Fruit fly (Drosophila melanogaster): ENCODE data around the gene CG7990.

Gene CG7990

DNA sequence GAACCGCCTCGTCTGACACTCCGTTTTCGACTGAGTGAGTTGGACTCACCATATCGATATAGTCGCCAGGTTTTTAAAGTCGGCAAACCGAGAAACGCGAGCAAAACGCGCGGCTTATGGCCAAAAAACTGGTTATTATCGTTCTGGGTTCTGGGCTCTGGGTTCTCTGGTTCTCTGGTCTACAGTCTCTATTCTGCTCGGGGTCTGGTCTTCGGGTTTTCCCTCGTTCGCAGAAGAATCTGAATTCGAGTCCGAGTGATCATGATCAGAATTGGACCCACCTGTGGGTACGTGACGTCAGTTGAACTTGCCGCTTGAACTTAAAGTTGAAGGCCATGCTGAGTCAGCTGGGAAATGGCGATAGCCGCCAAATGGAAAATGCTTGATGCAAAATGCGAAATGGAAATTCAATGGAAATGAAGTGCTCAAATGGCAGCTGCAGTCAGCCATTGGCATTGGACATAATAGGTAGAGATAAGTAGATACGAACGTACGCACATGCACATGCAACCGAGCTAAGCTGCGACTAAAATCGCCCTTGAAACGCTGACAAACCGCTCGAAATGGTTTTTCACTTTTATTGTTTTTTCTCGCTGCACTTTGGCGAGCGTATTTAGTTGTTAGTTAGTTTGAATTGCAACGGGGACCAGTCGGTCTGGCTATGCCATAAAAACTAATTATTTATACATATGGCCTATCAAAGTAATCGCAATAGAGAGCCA lies 26.8 kb downstream of the CG7990 start, which contains the start of gene CG33939:
Gene CG33939, minus strand, starts transcription at position 51 of the 722 bp plus-strand sequence.
- TF ChIP-seq Vsx2 (GFP tag; optimal IDR thresholded peaks at IDR 0.05; ENCODE audit: partially characterized antibody) (no peak), lola (GFP tag; optimal IDR thresholded peaks at IDR 0.05) (no peak), usp (GFP tag; optimal IDR thresholded peaks at IDR 0.05) (no peak), foxo (GFP tag; optimal IDR thresholded peaks at IDR 0.05) (no peak), HLH106 (tag; optimal IDR thresholded peaks at IDR 0.05) (no peak), Hnf4 (GFP tag; optimal IDR thresholded peaks at IDR 0.05) (no peak), sage (GFP tag; optimal IDR thresholded peaks at IDR 0.05) (no peak), CG9705 (GFP tag; optimal IDR thresholded peaks at IDR 0.05) (no peak), rgr (GFP tag; optimal IDR thresholded peaks at IDR 0.05) (no peak), OdsH (GFP tag; optimal IDR thresholded peaks at IDR 0.05) (no peak), fru (GFP tag; optimal IDR thresholded peaks at IDR 0.05) (no peak), dsf (GFP tag; optimal IDR thresholded peaks at IDR 0.05; ENCODE audit: borderline replicate concordance) (no peak), Dfd (GFP tag; optimal IDR thresholded peaks at IDR 0.05) (no peak), Rel (GFP tag; optimal IDR thresholded peaks at IDR 0.05) (no peak), Rel (tag; optimal IDR thresholded peaks at IDR 0.05) (peak; percentile 31), Myc (optimal IDR thresholded peaks at IDR 0.05) (peak; percentile 77), jim (GFP tag; optimal IDR thresholded peaks at IDR 0.05) (no peak)

DNA sequence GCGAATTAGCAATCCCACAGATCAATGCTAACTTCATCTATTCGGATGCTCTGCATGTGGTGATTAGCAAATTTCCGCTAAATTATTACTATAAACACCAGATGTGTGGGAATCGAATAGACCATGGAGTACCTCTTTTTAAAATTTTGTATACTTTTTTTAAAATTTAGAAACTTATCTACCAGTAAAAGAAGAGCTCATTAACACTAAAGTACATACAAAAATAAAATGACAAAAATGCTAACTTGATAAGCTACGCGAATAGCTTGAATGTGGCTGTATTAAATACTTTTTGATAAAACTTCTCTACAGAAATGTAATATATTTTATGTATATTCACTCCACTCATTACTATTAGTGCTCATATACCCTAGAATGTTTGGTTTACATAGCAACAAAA lies 27.7 kb downstream of the CG7990 start:
- TF ChIP-seq br (GFP tag; optimal IDR thresholded peaks at IDR 0.05) = no peak
- no peak for TF ChIP-seq Jra (GFP tag; optimal IDR thresholded peaks at IDR 0.05)
- no peak for TF ChIP-seq Vsx2 (GFP tag; optimal IDR thresholded peaks at IDR 0.05; ENCODE audit: partially characterized antibody)
- no peak for TF ChIP-seq dsf (GFP tag; optimal IDR thresholded peaks at IDR 0.05; ENCODE audit: borderline replicate concordance)
- no peak for TF ChIP-seq CG9705 (GFP tag; optimal IDR thresholded peaks at IDR 0.05)
- no peak for TF ChIP-seq Dif (GFP tag; optimal IDR thresholded peaks at IDR 0.05; ENCODE audit: partially characterized antibody)
- TF ChIP-seq Hnf4 (GFP tag; optimal IDR thresholded peaks at IDR 0.05) = no peak
- no peak for TF ChIP-seq Hr83 (GFP tag; optimal IDR thresholded peaks at IDR 0.05; ENCODE audit: poor library complexity, severe bottlenecking)
- no peak for TF ChIP-seq ey (GFP tag; optimal IDR thresholded peaks at IDR 0.05)
- no peak for TF ChIP-seq brk (GFP tag; optimal IDR thresholded peaks at IDR 0.05)
- no peak for TF ChIP-seq HLH106 (tag; optimal IDR thresholded peaks at IDR 0.05)
- TF ChIP-seq h (GFP tag; optimal IDR thresholded peaks at IDR 0.05) = no peak
- TF ChIP-seq dmrt93B (GFP tag; optimal IDR thresholded peaks at IDR 0.05) = no peak

DNA sequence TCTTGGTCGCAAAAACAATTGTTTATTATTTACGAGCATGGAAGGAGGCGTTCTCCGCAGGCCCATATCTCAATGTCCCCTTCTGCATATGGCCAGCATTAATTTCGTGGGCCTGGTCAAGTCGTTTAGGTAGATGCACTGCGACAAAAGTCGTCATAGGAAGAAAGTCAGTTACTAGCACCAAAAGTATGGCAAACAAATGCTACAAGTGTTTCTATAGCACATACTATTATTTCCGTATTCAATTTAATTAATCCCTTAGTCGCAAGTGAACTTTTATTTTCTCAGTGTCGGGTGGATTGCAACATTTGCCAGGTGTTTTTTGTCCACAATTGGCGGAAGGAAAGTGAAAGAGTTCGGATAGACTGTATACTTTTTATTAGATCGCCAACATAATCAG lies 28.8 kb downstream of the CG7990 start:
- TF ChIP-seq Vsx2 (GFP tag; optimal IDR thresholded peaks at IDR 0.05; ENCODE audit: partially characterized antibody) = no peak
- TF ChIP-seq Mio (GFP tag; optimal IDR thresholded peaks at IDR 0.05) = no peak
- TF ChIP-seq br (GFP tag; optimal IDR thresholded peaks at IDR 0.05) = no peak
- no peak for TF ChIP-seq fru (GFP tag; optimal IDR thresholded peaks at IDR 0.05)
- TF ChIP-seq ey (GFP tag; optimal IDR thresholded peaks at IDR 0.05) = peak; percentile 9
- TF ChIP-seq foxo (GFP tag; optimal IDR thresholded peaks at IDR 0.05) = peak in 1 of 2 experiments; percentile 4
- no peak for TF ChIP-seq Dfd (GFP tag; optimal IDR thresholded peaks at IDR 0.05)

DNA sequence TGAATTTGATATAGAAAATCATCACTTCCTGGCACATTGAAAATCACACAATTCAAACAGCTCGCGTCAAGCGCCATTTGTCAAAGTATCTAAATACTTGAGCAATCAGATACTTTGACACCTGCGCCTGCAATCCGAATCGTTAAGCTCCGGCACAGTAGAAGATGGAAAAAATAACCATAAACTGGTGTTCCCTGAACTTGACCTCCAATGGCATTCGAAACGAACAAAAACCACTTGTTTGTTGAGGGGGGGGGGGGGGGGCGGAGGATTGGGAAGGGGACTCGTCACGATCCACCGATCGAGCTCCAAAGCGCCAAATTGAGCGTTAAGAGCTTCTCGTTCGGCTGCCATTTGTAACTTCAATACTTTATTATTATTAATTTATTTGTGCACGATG lies 29.9 kb downstream of the CG7990 start:
- TF ChIP-seq br (GFP tag; optimal IDR thresholded peaks at IDR 0.05) = no peak
- TF ChIP-seq CG32264 (GFP tag; optimal IDR thresholded peaks at IDR 0.05) = no peak
- TF ChIP-seq sv (GFP tag; optimal IDR thresholded peaks at IDR 0.05) = no peak
- no peak for TF ChIP-seq Mio (GFP tag; optimal IDR thresholded peaks at IDR 0.05)
- TF ChIP-seq rgr (GFP tag; optimal IDR thresholded peaks at IDR 0.05) = no peak
- no peak for TF ChIP-seq ey (GFP tag; optimal IDR thresholded peaks at IDR 0.05)
- TF ChIP-seq lola (GFP tag; optimal IDR thresholded peaks at IDR 0.05) = no peak
- no peak for TF ChIP-seq dmrt93B (GFP tag; optimal IDR thresholded peaks at IDR 0.05)
- TF ChIP-seq h (GFP tag; optimal IDR thresholded peaks at IDR 0.05) = no peak
- no peak for TF ChIP-seq Hnf4 (GFP tag; optimal IDR thresholded peaks at IDR 0.05)
- no peak for TF ChIP-seq jim (GFP tag; optimal IDR thresholded peaks at IDR 0.05)
- TF ChIP-seq fru (GFP tag; optimal IDR thresholded peaks at IDR 0.05) = no peak
- no peak for TF ChIP-seq pan (optimal IDR thresholded peaks at IDR 0.05)
- TF ChIP-seq CrebA (GFP tag; optimal IDR thresholded peaks at IDR 0.05; ENCODE audit: borderline replicate concordance) = no peak
- no peak for TF ChIP-seq Dif (GFP tag; optimal IDR thresholded peaks at IDR 0.05; ENCODE audit: partially characterized antibody)
- TF ChIP-seq Sp1 (GFP tag; optimal IDR thresholded peaks at IDR 0.05) = no peak
- no peak for TF ChIP-seq brk (GFP tag; optimal IDR thresholded peaks at IDR 0.05)
- no peak for TF ChIP-seq psq (GFP tag; optimal IDR thresholded peaks at IDR 0.05)
